Fruit fly (Drosophila melanogaster): ENCODE measurements around the gene CG43295.
A peak's percentile ranks its signal among the peaks of the same experiment; 100 is the strongest.

The CG43295 gene

DNA sequence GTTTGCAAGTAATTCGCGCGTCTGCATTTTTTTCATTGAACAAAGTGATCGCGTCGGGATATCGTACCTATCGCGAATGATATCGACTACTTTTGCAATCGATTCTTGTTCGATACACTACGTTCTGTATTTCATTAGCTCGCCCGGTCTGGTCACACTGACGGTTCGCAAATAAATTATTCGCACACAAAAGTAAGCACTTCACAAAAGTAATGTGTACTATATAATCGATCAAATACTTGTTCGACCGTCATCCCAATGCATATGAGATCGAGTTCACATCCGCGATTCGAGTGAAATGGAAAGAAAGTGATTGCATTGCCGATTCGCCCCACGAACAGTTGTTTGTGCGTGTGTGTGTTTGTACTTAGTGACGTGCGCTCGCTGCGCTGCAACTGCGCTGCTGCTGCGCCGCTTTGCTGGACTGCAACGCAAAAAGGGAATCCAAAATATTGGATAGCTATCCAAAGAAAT is 15.3 kb upstream of the CG43295 start, which contains the start of the genes CG5235 and ClC-c:
Gene CG5235 (minus strand): TSS at position 63 of the 474 bp plus-strand sequence.
Gene ClC-c (plus strand): TSS at position 125 of the 474 bp plus-strand sequence.
- TF ChIP-seq fkh (GFP tag; optimal IDR thresholded peaks at IDR 0.05): peak; percentile 69
- TF ChIP-seq Sox14 (GFP tag; optimal IDR thresholded peaks at IDR 0.05): peak; percentile 34
- no peak for TF ChIP-seq CG6276 (GFP tag; optimal IDR thresholded peaks at IDR 0.05)
- peak; percentile 53 for TF ChIP-seq CG6854 (GFP tag; optimal IDR thresholded peaks at IDR 0.05)
- TF ChIP-seq CG11902 (GFP tag; optimal IDR thresholded peaks at IDR 0.05): no peak
- no peak for TF ChIP-seq Hr4 (GFP tag; optimal IDR thresholded peaks at IDR 0.05)
- TF ChIP-seq salr (GFP tag; optimal IDR thresholded peaks at IDR 0.05): no peak
- no peak for TF ChIP-seq Hr39 (GFP tag; optimal IDR thresholded peaks at IDR 0.05)
- no peak for TF ChIP-seq CG11762 (GFP tag; optimal IDR thresholded peaks at IDR 0.05; ENCODE audit: insufficient read depth)
- TF ChIP-seq CG32006 (GFP tag; optimal IDR thresholded peaks at IDR 0.05): no peak
- TF ChIP-seq Sox102F (GFP tag; optimal IDR thresholded peaks at IDR 0.05): no peak
- TF ChIP-seq esn (GFP tag; optimal IDR thresholded peaks at IDR 0.05): peak; percentile 5

DNA sequence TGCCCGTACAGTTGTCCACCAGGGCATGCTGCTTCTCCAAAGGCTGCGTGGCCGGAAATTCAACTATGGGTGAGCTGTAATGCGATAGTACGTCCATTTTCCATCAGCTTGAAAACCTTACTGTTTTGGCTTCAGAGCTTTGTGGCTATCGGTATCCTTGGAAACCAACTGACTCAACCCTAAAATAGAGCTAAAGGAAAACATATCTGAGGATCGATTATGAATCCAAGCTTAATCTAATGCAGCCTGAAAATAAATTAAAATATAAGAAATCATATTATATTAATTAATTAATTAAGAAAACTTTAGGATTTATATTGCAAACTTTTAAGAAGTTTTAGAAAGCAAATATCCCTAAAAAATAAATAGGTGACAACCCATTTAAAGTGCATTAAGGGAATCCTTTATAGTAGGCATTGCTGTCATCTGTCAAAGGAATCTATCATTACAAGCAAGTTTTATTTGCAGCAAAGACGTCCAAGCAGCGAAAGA is 8.2 kb upstream of the CG43295 start, which contains the start of the genes CG13074 and ATPsynbetaL:
Gene CG13074 (minus strand): TSS at position 101 of the 492 bp plus-strand sequence.
Gene ATPsynbetaL (plus strand): TSS at position 442 of the 492 bp plus-strand sequence.
- TF ChIP-seq CG6792 (GFP tag; optimal IDR thresholded peaks at IDR 0.05) (no peak), CG10669 (GFP tag; optimal IDR thresholded peaks at IDR 0.05) (no peak), spab (GFP tag; optimal IDR thresholded peaks at IDR 0.05) (no peak), fkh (GFP tag; optimal IDR thresholded peaks at IDR 0.05) (no peak), CG1621 (tag; optimal IDR thresholded peaks at IDR 0.05) (no peak), CG6808 (GFP tag; optimal IDR thresholded peaks at IDR 0.05) (no peak), ss (GFP tag; optimal IDR thresholded peaks at IDR 0.05) (no peak)

DNA sequence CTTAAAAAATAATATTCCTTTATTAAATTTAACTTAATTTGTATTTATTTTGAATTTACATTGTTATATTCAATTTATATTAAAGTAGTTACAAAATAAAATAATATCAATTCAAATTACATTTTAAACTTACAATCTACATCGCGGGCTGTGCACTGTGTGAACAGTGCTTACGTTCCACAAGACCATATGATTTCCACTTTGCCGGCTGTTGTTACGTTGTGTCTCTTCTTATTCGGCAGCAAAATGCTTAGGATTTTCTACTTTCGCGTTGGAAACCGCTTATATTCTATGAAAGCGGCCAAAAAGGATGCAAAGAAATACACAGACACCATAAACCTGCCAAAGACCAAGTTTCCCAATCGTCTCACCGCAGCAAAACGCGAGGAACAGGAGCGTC is 5.6 kb upstream of the CG43295 start, which contains the start of gene IleRS-m:
Gene IleRS-m (plus strand): TSS at position 222 of the 400 bp plus-strand sequence.
- TF ChIP-seq CG8119 (GFP tag; IDR thresholded peaks at IDR 0.05): no peak
- TF ChIP-seq Hr39 (GFP tag; optimal IDR thresholded peaks at IDR 0.05): no peak
- TF ChIP-seq dac (GFP tag; optimal IDR thresholded peaks at IDR 0.05): no peak
- no peak for TF ChIP-seq dsx (GFP tag; optimal IDR thresholded peaks at IDR 0.05; ENCODE audit: poor library complexity, severe bottlenecking)
- TF ChIP-seq salr (GFP tag; optimal IDR thresholded peaks at IDR 0.05): no peak
- TF ChIP-seq Eip93F (GFP tag; optimal IDR thresholded peaks at IDR 0.05): no peak
- no peak for TF ChIP-seq svp (GFP tag)
- no peak for TF ChIP-seq CG6854 (GFP tag; optimal IDR thresholded peaks at IDR 0.05)
- no peak for TF ChIP-seq CG15336 (GFP tag; IDR thresholded peaks at IDR 0.05)
- TF ChIP-seq CG31627 (GFP tag; optimal IDR thresholded peaks at IDR 0.05): no peak
- TF ChIP-seq Hr4 (GFP tag; optimal IDR thresholded peaks at IDR 0.05): no peak

DNA sequence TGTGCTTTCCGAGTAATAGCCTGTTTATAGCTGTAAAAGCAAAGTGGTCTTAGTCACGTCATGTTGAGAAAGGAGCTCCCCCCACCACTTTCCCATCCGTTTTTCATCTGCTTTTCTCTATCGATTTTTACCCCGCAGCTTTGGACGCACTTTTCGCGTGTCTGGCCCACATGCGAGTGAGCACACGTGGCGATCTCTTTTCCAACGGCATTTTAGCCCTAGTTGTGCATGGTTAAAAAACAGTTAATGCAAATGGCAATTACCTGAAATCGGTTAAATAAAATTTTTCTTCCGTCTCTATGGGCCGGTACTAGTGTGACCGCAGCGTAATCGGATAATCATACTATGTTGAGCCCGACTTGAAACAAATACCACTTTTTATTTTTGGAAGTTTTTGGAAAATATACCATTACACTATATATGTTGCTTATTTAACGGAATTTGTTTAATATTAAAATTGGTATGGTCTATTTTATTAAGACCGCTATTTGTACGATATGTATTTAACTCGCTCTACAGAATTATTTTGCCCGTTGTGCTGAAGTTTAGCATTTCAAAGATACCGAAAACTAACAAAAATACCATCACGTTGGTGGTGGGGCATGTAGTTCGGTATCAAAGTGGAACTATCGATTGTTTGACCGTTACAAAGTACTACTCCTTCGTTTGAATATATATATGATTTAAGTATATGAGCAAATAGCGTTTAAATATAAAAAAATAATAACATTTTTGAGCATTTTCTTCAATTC is 6.6 kb downstream of the CG43295 start, which contains the start of gene Zn72D:
Gene Zn72D (minus strand): TSS at position 558 of the 752 bp plus-strand sequence.
- TF ChIP-seq Eip78C (GFP tag) (peak; percentile 66), CG6276 (GFP tag; optimal IDR thresholded peaks at IDR 0.05) (no peak)

DNA sequence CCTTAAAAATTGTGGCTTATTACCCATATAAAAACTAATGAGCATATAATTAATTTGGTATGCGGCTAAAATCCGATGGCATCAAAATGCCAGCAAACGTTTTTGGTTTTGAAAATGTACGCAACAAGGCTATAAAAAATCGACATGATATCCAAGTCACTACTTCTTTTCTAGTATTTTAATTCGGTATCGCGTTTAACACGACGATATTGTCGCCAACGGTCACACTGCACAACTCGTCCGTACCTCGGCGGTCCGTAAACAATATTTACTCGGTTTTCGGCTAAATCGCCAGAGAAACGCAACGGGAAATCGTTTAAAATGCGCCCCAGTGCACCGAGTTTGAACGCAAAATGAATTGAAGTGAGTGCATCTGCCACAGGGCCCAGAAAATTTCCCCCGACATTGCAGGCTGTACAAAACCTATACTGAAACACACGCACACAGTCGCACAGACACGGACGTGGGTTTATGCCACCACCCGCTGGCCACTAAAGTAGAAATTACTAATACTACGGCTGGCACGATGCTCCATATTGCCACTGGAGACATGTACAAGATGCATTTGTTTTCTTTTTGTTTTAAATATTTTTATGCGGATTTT is 7.5 kb downstream of the CG43295 start, which contains the start of gene Taf4:
Gene Taf4 (plus strand): TSS at position 210 of the 604 bp plus-strand sequence.
- no peak for TF ChIP-seq CG1621 (tag; optimal IDR thresholded peaks at IDR 0.05)
- peak; percentile 89; the same call in 1 of the 3 replicates for TF ChIP-seq CG8119 (GFP tag; IDR thresholded peaks at IDR 0.05)

All from whole organism, prepupa.